Worm (Caenorhabditis elegans) whole organism, L1 larva: ENCODE measurements around the gene folr-1.

ENCODE experiments used
- ama-1 ChIP-seq: fragments of 150-350 bp; optimal IDR thresholded peaks from 2 replicates; lab custom pipeline; 2014
- elt-2 ChIP-seq: sonication (generic microtip); optimal IDR thresholded peaks from 2 replicates; lab custom pipeline; 2016; ENCODE audit warnings: missing genetic modification characterization, mild to moderate bottlenecking, inconsistent platforms, missing compliant biosample characterization, missing genetic modification reagents
- elt-3 ChIP-seq, 6 experiments: fragments of 150-350 bp in 1 of 6; sonication (generic microtip); optimal IDR thresholded peaks; 2 replicates each; lab custom pipeline; 2017 to 2018; ENCODE audit warnings: missing biosample characterization in 6 of 6, missing genetic modification characterization in 6 of 6, inconsistent platforms in 1 of 6
- hlh-4 ChIP-seq: sonication (generic microtip); optimal IDR thresholded peaks from 2 replicates; lab custom pipeline; 2016; ENCODE audit warnings: mild to moderate bottlenecking, missing genetic modification characterization, missing compliant biosample characterization
- lin-15B ChIP-seq: fragments of 150-350 bp; sonication (generic microtip); optimal IDR thresholded peaks from 3 replicates; lab custom pipeline; 2014; ENCODE audit warnings: missing biosample characterization, missing genetic modification characterization
- mdl-1 ChIP-seq, 2 experiments: fragments of 150-350 bp; optimal IDR thresholded peaks; 2 replicates each; lab custom pipeline; 2014 to 2017; ENCODE audit warnings: missing biosample characterization in 2 of 2, missing genetic modification characterization in 2 of 2, inconsistent platforms in 1 of 2
- mep-1 ChIP-seq: fragments of 150-350 bp; optimal IDR thresholded peaks from 2 replicates; lab custom pipeline; 2014; ENCODE audit warnings: missing biosample characterization, missing genetic modification characterization
- nhr-11 ChIP-seq: fragments of 150-350 bp; optimal IDR thresholded peaks from 2 replicates; lab custom pipeline; 2014; ENCODE audit warnings: missing biosample characterization, missing genetic modification characterization
- pqm-1 ChIP-seq: sonication (generic microtip); optimal IDR thresholded peaks from 3 replicates; lab custom pipeline; 2017; ENCODE audit warnings: missing biosample characterization, missing genetic modification characterization
- skn-1 ChIP-seq: fragments of 150-350 bp; optimal IDR thresholded peaks from 2 replicates; lab custom pipeline; 2014; ENCODE audit warnings: missing biosample characterization, missing genetic modification characterization
- snpc-4 ChIP-seq: fragments of 150-350 bp; optimal IDR thresholded peaks from 2 replicates; lab custom pipeline; 2014; ENCODE audit warnings: missing biosample characterization, missing genetic modification characterization
- snu-23 ChIP-seq: sonication (generic microtip); optimal IDR thresholded peaks from 2 replicates; lab custom pipeline; 2016; ENCODE audit warnings: missing genetic modification characterization, missing compliant biosample characterization
- sox-4 ChIP-seq: sonication (generic microtip); optimal IDR thresholded peaks from 2 replicates; lab custom pipeline; 2016; ENCODE audit warnings: missing genetic modification characterization, missing compliant biosample characterization

ce11 chrX:9872554-9872953 is 46.5 kb upstream of the folr-1 start, which contains the start of gene R07B1.8:
- TF ChIP-seq mdl-1 (tag; optimal IDR thresholded peaks at IDR 0.05; lab: Kevin White, UChicago) (no peak), ama-1 (no peak), skn-1 (tag; lab: Kevin White, UChicago) (no peak), snpc-4 (tag; lab: Kevin White, UChicago) (no peak), elt-3 (tag; optimal IDR thresholded peaks at IDR 0.05; lab: Kevin White, UChicago) (no peak), lin-15B (tag; lab: Kevin White, UChicago) (no peak), sox-4 (tag; lab: Kevin White, UChicago) (no peak), hlh-4 (no peak), pqm-1 (tag; lab: Kevin White, UChicago) (no peak), elt-2 (tag; lab: Kevin White, UChicago) (no peak), mep-1 (tag; lab: Kevin White, UChicago) (no peak), snu-23 (GFP tag; lab: Kevin White, UChicago) (no peak), nhr-11 (tag; lab: Kevin White, UChicago) (no peak)
